Worm (Caenorhabditis elegans): ENCODE data around the gene rcq-5.

DNA sequence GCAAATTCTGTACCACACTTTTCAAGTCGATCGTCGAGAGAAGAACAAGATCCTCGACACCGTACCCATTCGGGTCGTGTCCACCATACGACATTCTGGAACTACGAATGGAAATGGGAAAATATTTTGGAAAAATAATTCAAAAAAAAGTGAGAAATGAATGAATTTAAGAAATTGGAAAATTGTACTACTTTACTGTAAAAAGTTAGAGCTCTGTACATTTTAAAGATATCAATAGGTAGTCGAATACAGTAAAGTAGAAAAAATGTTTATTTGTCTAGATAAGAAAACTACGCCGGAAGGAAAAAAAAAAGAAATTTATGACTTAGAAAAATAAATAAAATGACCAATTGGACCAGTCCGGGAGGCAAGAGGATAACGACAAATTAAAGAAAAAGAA is 21.0 kb downstream of the rcq-5 start, which contains the start of gene hum-5:
- TF ChIP-seq hnd-1 (tag; optimal IDR thresholded peaks at IDR 0.05) (no peak), ceh-36 (tag; optimal IDR thresholded peaks at IDR 0.05) (no peak), flt-1 (GFP tag; IDR thresholded peaks at IDR 0.05) (no peak), hmg-4 (GFP tag; optimal IDR thresholded peaks at IDR 0.05) (no peak), ama-1 (optimal IDR thresholded peaks at IDR 0.05) (no peak), pes-1 (GFP tag; IDR thresholded peaks at IDR 0.05) (no peak), scrt-1 (GFP tag; IDR thresholded peaks at IDR 0.05) (no peak), B0310.2 (tag; optimal IDR thresholded peaks at IDR 0.05) (no peak), tbx-37 (GFP tag; conservative IDR thresholded peaks at IDR 0.05) (no peak), ets-7 (tag; optimal IDR thresholded peaks at IDR 0.05) (no peak)

Data from whole organism, early embryonic.